Worm (Caenorhabditis elegans): ENCODE measurements around the gene ZK686.5.

Gene ZK686.5

ce11 chrIII:7723412-7724068 lies 43.8 kb downstream of the ZK686.5 start:
- TF ChIP-seq Y56A3A.18 (GFP tag; IDR thresholded peaks at IDR 0.05) (no peak), hmg-1.2 (GFP tag; IDR thresholded peaks at IDR 0.05) (peak; percentile 27; the same call in 1 of the 2 replicates), Y67H2A.10 (GFP tag; conservative IDR thresholded peaks at IDR 0.05) (no peak), hmg-20 (GFP tag; IDR thresholded peaks at IDR 0.05) (no peak), attf-3 (GFP tag; conservative IDR thresholded peaks at IDR 0.05) (no peak), madf-6 (GFP tag; IDR thresholded peaks at IDR 0.05) (no peak), lir-1 (GFP tag; conservative IDR thresholded peaks at IDR 0.05) (no peak), lin-26 (GFP tag; IDR thresholded peaks at IDR 0.05) (peak; percentile 32; the same call in 1 of the 2 replicates), ztf-6 (GFP tag; IDR thresholded peaks at IDR 0.05) (no peak), nhr-90 (tag; optimal IDR thresholded peaks at IDR 0.05) (no peak), lin-54 (GFP tag; optimal IDR thresholded peaks at IDR 0.05) (no peak), rcor-1 (GFP tag; IDR thresholded peaks at IDR 0.05) (0 out of 2 replicates have a peak, but pooled peaks have one; percentile 22), attf-5 (GFP tag; optimal IDR thresholded peaks at IDR 0.05) (peak; percentile 10), egl-44 (GFP tag; IDR thresholded peaks at IDR 0.05) (no peak), gei-17 (GFP tag; optimal IDR thresholded peaks at IDR 0.05) (no peak), pbrm-1 (GFP tag; IDR thresholded peaks at IDR 0.05) (no peak), ekl-4 (GFP tag; IDR thresholded peaks at IDR 0.05) (no peak), cebp-2 (GFP tag; IDR thresholded peaks at IDR 0.05) (no peak), akir-1 (GFP tag; optimal IDR thresholded peaks at IDR 0.05) (no peak), bed-1 (GFP tag; IDR thresholded peaks at IDR 0.05) (no peak), snpc-4 (GFP tag; optimal IDR thresholded peaks at IDR 0.05) (no peak), snpc-4 (tag; optimal IDR thresholded peaks at IDR 0.05) (no peak), him-1 (tag; optimal IDR thresholded peaks at IDR 0.05) (no peak), lin-40 (tag; optimal IDR thresholded peaks at IDR 0.05) (peak; percentile 66), nhr-80 (tag; optimal IDR thresholded peaks at IDR 0.05) (no peak), F39B2.1 (GFP tag; IDR thresholded peaks at IDR 0.05) (no peak), let-607 (tag; optimal IDR thresholded peaks at IDR 0.05) (no peak), nfyb-1 (GFP tag; IDR thresholded peaks at IDR 0.05) (no peak), somi-1 (GFP tag; optimal IDR thresholded peaks at IDR 0.05) (peak; percentile 16), ama-1 (optimal IDR thresholded peaks at IDR 0.05) (peak; percentile 27), ama-1 (GFP tag; optimal IDR thresholded peaks at IDR 0.05) (no peak), ztf-26 (tag; optimal IDR thresholded peaks at IDR 0.05) (no peak), ztf-28 (GFP tag; IDR thresholded peaks at IDR 0.05) (no peak), K12H6.12 (tag; optimal IDR thresholded peaks at IDR 0.05) (peak; percentile 57), ceh-27 (GFP tag; optimal IDR thresholded peaks at IDR 0.05) (peak; percentile 30), madf-10 (tag; optimal IDR thresholded peaks at IDR 0.05) (no peak), F49E8.2 (tag; optimal IDR thresholded peaks at IDR 0.05; ENCODE audit: insufficient read depth) (no peak), F10E7.11 (tag; optimal IDR thresholded peaks at IDR 0.05) (no peak), Y53G8AR.9 (GFP tag; conservative IDR thresholded peaks at IDR 0.05) (peak; percentile 48), ceh-79 (tag; optimal IDR thresholded peaks at IDR 0.05) (no peak), B0336.3 (GFP tag; IDR thresholded peaks at IDR 0.05) (no peak)
